Fruit fly (Drosophila melanogaster) whole organism, pupa: ENCODE data around the gene CG5439.
"Not testable (repeated sequence)": the region's sequence is repeated elsewhere in the genome, so short reads cannot be mapped to it uniquely, and the experiment has no call there.

ENCODE experiments used
- CG10348 ChIP-seq: fragments of 200-800 bp; sonication (Bioruptor generic); IDR thresholded peaks from 2 replicates; pipeline ENCODE4 v1.3.6; 2022; ENCODE audit warnings: missing biosample characterization, missing genetic modification characterization
- CG12605 ChIP-seq: fragments of 200-800 bp; sonication (Bioruptor generic); IDR thresholded peaks from 2 replicates; pipeline ENCODE4 v1.3.6; 2022; ENCODE audit warnings: missing biosample characterization, missing genetic modification characterization
- CG13204 ChIP-seq: fragments of 200-800 bp; sonication (Bioruptor generic); optimal IDR thresholded peaks from 2 replicates; lab custom pipeline; 2018; ENCODE audit warnings: missing biosample characterization, mild to moderate bottlenecking, missing genetic modification characterization, moderate library complexity
- CG14655 ChIP-seq: fragments of 200-800 bp; sonication (Bioruptor generic); optimal IDR thresholded peaks from 3 replicates; lab custom pipeline; 2017; ENCODE audit warnings: mild to moderate bottlenecking, missing biosample characterization, missing genetic modification reagents, missing genetic modification characterization
- CG15710 ChIP-seq: fragments of 200-800 bp; sonication (Bioruptor generic); optimal IDR thresholded peaks from 2 replicates; lab custom pipeline; 2018; ENCODE audit warnings: missing biosample characterization, mild to moderate bottlenecking, missing genetic modification characterization, moderate library complexity
- CG17806 ChIP-seq: fragments of 200-800 bp; sonication (Bioruptor generic); optimal IDR thresholded peaks from 2 replicates; lab custom pipeline; 2018; ENCODE audit warnings: missing biosample characterization, mild to moderate bottlenecking, missing genetic modification characterization, moderate library complexity
- CG32121 ChIP-seq: fragments of 200-800 bp; sonication (Bioruptor generic); IDR thresholded peaks from 2 replicates; pipeline ENCODE4 v1.3.6; 2022; ENCODE audit warnings: missing biosample characterization, missing genetic modification characterization
- CG34367 ChIP-seq: fragments of 200-800 bp; sonication (Bioruptor generic); optimal IDR thresholded peaks from 2 replicates; lab custom pipeline; 2018; ENCODE audit warnings: missing biosample characterization, mild to moderate bottlenecking, missing genetic modification characterization
- CG4496 ChIP-seq: fragments of 200-800 bp; sonication (Bioruptor generic); IDR thresholded peaks from 3 replicates; pipeline ENCODE4 v1.3.6; 2022; ENCODE audit warnings: missing biosample characterization, missing genetic modification characterization
- CG8159 ChIP-seq: fragments of 200-800 bp; sonication (Bioruptor generic); optimal IDR thresholded peaks from 3 replicates; lab custom pipeline; 2018; ENCODE audit warnings: missing biosample characterization, mild to moderate bottlenecking, missing genetic modification characterization, moderate library complexity
- CG8301 ChIP-seq: fragments of 200-800 bp; sonication (Bioruptor generic); optimal IDR thresholded peaks from 2 replicates; lab custom pipeline; 2018; ENCODE audit warnings: missing biosample characterization, mild to moderate bottlenecking, missing genetic modification characterization
- CG9948 ChIP-seq: fragments of 200-800 bp; sonication (Bioruptor generic); optimal IDR thresholded peaks from 2 replicates; lab custom pipeline; 2018; ENCODE audit warnings: missing biosample characterization, mild to moderate bottlenecking, missing genetic modification characterization, moderate library complexity
- D1 ChIP-seq: fragments of 200-800 bp; sonication (Bioruptor generic); optimal IDR thresholded peaks from 2 replicates; lab custom pipeline; 2018; ENCODE audit warnings: missing biosample characterization, mild to moderate bottlenecking, missing genetic modification characterization, moderate library complexity
- EcR ChIP-seq: fragments of 200-800 bp; sonication (Bioruptor generic); optimal IDR thresholded peaks from 3 replicates; lab custom pipeline; 2019; ENCODE audit warnings: missing biosample characterization, missing genetic modification characterization, mild to moderate bottlenecking, moderate library complexity, missing genetic modification reagents
- Ets98B ChIP-seq: fragments of 200-800 bp; sonication (Bioruptor generic); IDR thresholded peaks from 2 replicates; pipeline ENCODE4 v1.3.6; 2022; ENCODE audit warnings: missing biosample characterization, missing genetic modification characterization
- Pif1A ChIP-seq: fragments of 200-800 bp; sonication (Bioruptor generic); optimal IDR thresholded peaks from 3 replicates; lab custom pipeline; 2016; ENCODE audit warnings: missing biosample characterization, missing genetic modification characterization
- Pif1B ChIP-seq: fragments of 200-800 bp; sonication (Bioruptor generic); optimal IDR thresholded peaks from 3 replicates; lab custom pipeline; 2016; ENCODE audit warnings: missing biosample characterization, missing genetic modification characterization
- Snoo ChIP-seq: fragments of 200-800 bp; sonication (Bioruptor generic); optimal IDR thresholded peaks from 3 replicates; lab custom pipeline; 2017; ENCODE audit warnings: missing biosample characterization, mild to moderate bottlenecking, missing genetic modification characterization, inconsistent platforms
- fd96Ca ChIP-seq: fragments of 200-800 bp; sonication (Bioruptor generic); IDR thresholded peaks from 3 replicates; pipeline ENCODE4 v1.3.6; 2022; ENCODE audit warnings: missing biosample characterization, missing genetic modification characterization
- gl ChIP-seq: fragments of 200-800 bp; sonication (Bioruptor generic); optimal IDR thresholded peaks from 2 replicates; lab custom pipeline; 2018; ENCODE audit warnings: missing biosample characterization, mild to moderate bottlenecking, missing genetic modification characterization
- rn ChIP-seq: fragments of 200-800 bp; sonication (Bioruptor generic); IDR thresholded peaks from 2 replicates; pipeline ENCODE4 v1.3.6; 2022; ENCODE audit warnings: missing biosample characterization, missing genetic modification characterization

CG5439 gene

dm6 chr2L:13206077-13206668 is 29.2 kb downstream of the CG5439 start:
- peak; percentile 48 for TF ChIP-seq Ets98B (GFP tag; lab: Robert Waterston, UW)
- no peak for TF ChIP-seq gl (tag; lab: Kevin White, UChicago)
- TF ChIP-seq EcR (GFP tag; lab: Kevin White, UChicago), result peak; percentile 92
- TF ChIP-seq CG12605 (GFP tag; lab: Robert Waterston, UW), result peak; percentile 62; the same call in 1 of the 2 replicates
- peak; percentile 36; the same call in 1 of the 2 replicates for TF ChIP-seq CG32121 (GFP tag; lab: Robert Waterston, UW)
- no peak for TF ChIP-seq CG10348
- no peak for TF ChIP-seq CG8301 (tag; lab: Kevin White, UChicago)
- TF ChIP-seq CG15710 (tag; lab: Kevin White, UChicago), result no peak
- TF ChIP-seq fd96Ca (GFP tag; lab: Robert Waterston, UW), result no peak

dm6 chr2L:13206857-13207463 is 30.0 kb downstream of the CG5439 start:
- TF ChIP-seq CG14655, result no peak
- no peak for TF ChIP-seq CG10348
- TF ChIP-seq CG32121 (GFP tag; lab: Robert Waterston, UW), result peak; percentile 17; the same call in 1 of the 2 replicates
- TF ChIP-seq Pif1A (GFP tag; lab: Kevin White, UChicago), result no peak
- TF ChIP-seq CG4496 (GFP tag; lab: Robert Waterston, UW), result 0 out of 3 replicates have a peak, but pooled peaks have one; percentile 13

- not testable (repeated sequence) for TF ChIP-seq rn (GFP tag; lab: Robert Waterston, UW); CG8159 (tag; lab: Kevin White, UChicago); CG8301 (tag; lab: Kevin White, UChicago)
These were observed 34.9 kb downstream of the CG5439 start, which contains the start of gene CG15482 for dm6 chr2L:13211764-13212265. TSS of gene CG15482 (minus strand) at chr2L:13211814.

dm6 chr2L:13215010-13215409 is 38.1 kb downstream of the CG5439 start, which contains the start of gene kek4:
TSS of gene kek4 (minus strand) at chr2L:13215350.
- TF ChIP-seq Ets98B (GFP tag; lab: Robert Waterston, UW) (no peak), CG32121 (GFP tag; lab: Robert Waterston, UW) (no peak), Pif1B (GFP tag; lab: Kevin White, UChicago) (no peak), CG14655 (no peak), CG12605 (GFP tag; lab: Robert Waterston, UW) (no peak), Snoo (no peak), CG13204 (GFP tag; lab: Kevin White, UChicago) (no peak), CG8301 (tag; lab: Kevin White, UChicago) (no peak), CG17806 (tag; lab: Kevin White, UChicago) (no peak), rn (GFP tag; lab: Robert Waterston, UW) (no peak), fd96Ca (GFP tag; lab: Robert Waterston, UW) (no peak), EcR (GFP tag; lab: Kevin White, UChicago) (no peak), CG15710 (tag; lab: Kevin White, UChicago) (no peak), D1 (tag; lab: Kevin White, UChicago) (no peak)
- TF ChIP-seq, all 21 proteins: peak for 0

- TF ChIP-seq CG32121 (GFP tag; lab: Robert Waterston, UW), result peak; percentile 47; the same call in 1 of the 2 replicates
- TF ChIP-seq Ets98B (GFP tag; lab: Robert Waterston, UW), result 0 out of 2 replicates have a peak, but pooled peaks have one; percentile 42
- TF ChIP-seq D1 (tag; lab: Kevin White, UChicago), result peak; percentile 48
- TF ChIP-seq CG4496 (GFP tag; lab: Robert Waterston, UW), result peak; percentile 62; the same call in 1 of the 3 replicates
These were observed 38.7 kb downstream of the CG5439 start for dm6 chr2L:13215640-13216129.

- TF ChIP-seq gl (tag; lab: Kevin White, UChicago) (no peak), fd96Ca (GFP tag; lab: Robert Waterston, UW) (no peak), EcR (GFP tag; lab: Kevin White, UChicago) (peak; percentile 22)
These were observed 42.5 kb downstream of the CG5439 start, which contains the start of the genes CG9426 and mRF1 for dm6 chr2L:13219281-13220092. TSS of gene CG9426 (minus strand) at chr2L:13219923. TSS of gene mRF1 (plus strand) at chr2L:13219979.

dm6 chr2L:13222225-13222648 is 45.3 kb downstream of the CG5439 start, which contains the start of the genes Ski6 and CG16812:
TSS of gene Ski6 (minus strand) at chr2L:13222429.
TSS of gene CG16812 (plus strand) at chr2L:13222587.
- TF ChIP-seq CG8301 (tag; lab: Kevin White, UChicago) (no peak), CG13204 (GFP tag; lab: Kevin White, UChicago) (no peak), fd96Ca (GFP tag; lab: Robert Waterston, UW) (no peak), rn (GFP tag; lab: Robert Waterston, UW) (no peak), CG4496 (GFP tag; lab: Robert Waterston, UW) (0 out of 3 replicates have a peak, but pooled peaks have one; percentile 27), Ets98B (GFP tag; lab: Robert Waterston, UW) (peak; percentile 67), CG17806 (tag; lab: Kevin White, UChicago) (no peak), CG14655 (no peak), CG9948 (tag; lab: Kevin White, UChicago) (no peak), CG32121 (GFP tag; lab: Robert Waterston, UW) (peak; percentile 33; the same call in 1 of the 2 replicates), CG15710 (tag; lab: Kevin White, UChicago) (peak; percentile 62), CG34367 (tag; lab: Kevin White, UChicago) (peak; percentile 22), CG10348 (no peak), D1 (tag; lab: Kevin White, UChicago) (no peak), EcR (GFP tag; lab: Kevin White, UChicago) (no peak), CG12605 (GFP tag; lab: Robert Waterston, UW) (0 out of 2 replicates have a peak, but pooled peaks have one; percentile 47), gl (tag; lab: Kevin White, UChicago) (no peak), Pif1B (GFP tag; lab: Kevin White, UChicago) (no peak), Snoo (no peak), CG8159 (tag; lab: Kevin White, UChicago) (no peak), Pif1A (GFP tag; lab: Kevin White, UChicago) (no peak)
